Fruit fly (Drosophila melanogaster) whole organism, adult: ENCODE results near the gene PolA1.

ENCODE experiments used
- CG11617 ChIP-seq: fragments of 200-800 bp; sonication (Bioruptor generic); optimal IDR thresholded peaks from 2 replicates; lab custom pipeline; 2017; ENCODE audit warnings: mild to moderate bottlenecking, missing biosample characterization, missing genetic modification reagents, missing genetic modification characterization
- CG12768 ChIP-seq: fragments of 200-800 bp; sonication (Bioruptor generic); optimal IDR thresholded peaks from 2 replicates; lab custom pipeline; 2017; ENCODE audit warnings: missing biosample characterization, missing genetic modification characterization, mild to moderate bottlenecking, moderate library complexity, missing genetic modification reagents
- CG14711 ChIP-seq: fragments of 200-800 bp; sonication (Bioruptor generic); optimal IDR thresholded peaks from 2 replicates; lab custom pipeline; 2018; ENCODE audit warnings: missing biosample characterization, mild to moderate bottlenecking, missing genetic modification characterization, moderate library complexity
- CG1620 ChIP-seq: fragments of 200-800 bp; sonication (Bioruptor generic); optimal IDR thresholded peaks from 2 replicates; lab custom pipeline; 2016; ENCODE audit warnings: missing biosample characterization, missing genetic modification characterization
- CG33017 ChIP-seq: fragments of 200-800 bp; sonication (Bioruptor generic); optimal IDR thresholded peaks from 2 replicates; lab custom pipeline; 2018; ENCODE audit warnings: missing biosample characterization, mild to moderate bottlenecking, missing genetic modification characterization, moderate library complexity
- CG5204 ChIP-seq: fragments of 200-800 bp; sonication (Bioruptor generic); optimal IDR thresholded peaks from 2 replicates; lab custom pipeline; 2016; ENCODE audit warnings: missing biosample characterization, missing genetic modification characterization
- CG7045 ChIP-seq: fragments of 200-800 bp; sonication (Bioruptor generic); optimal IDR thresholded peaks from 2 replicates; lab custom pipeline; 2017; ENCODE audit warnings: missing biosample characterization, mild to moderate bottlenecking, missing genetic modification characterization
- CG7101 ChIP-seq: fragments of 200-800 bp; sonication (Bioruptor generic); optimal IDR thresholded peaks from 2 replicates; lab custom pipeline; 2018; ENCODE audit warnings: missing biosample characterization, mild to moderate bottlenecking, missing genetic modification characterization, moderate library complexity
- Clk ChIP-seq: fragments of 200-800 bp; sonication (Bioruptor generic); optimal IDR thresholded peaks from 2 replicates; lab custom pipeline; 2017; ENCODE audit warnings: missing biosample characterization, missing genetic modification characterization
- Crg-1 ChIP-seq: fragments of 200-800 bp; sonication (Bioruptor generic); optimal IDR thresholded peaks from 2 replicates; lab custom pipeline; 2016; ENCODE audit warnings: missing biosample characterization, missing genetic modification characterization
- Hr96 ChIP-seq: fragments of 200-800 bp; sonication (Bioruptor generic); optimal IDR thresholded peaks from 2 replicates; lab custom pipeline; 2016; ENCODE audit warnings: missing biosample characterization, missing genetic modification characterization
- Mnt ChIP-seq: fragments of 200-800 bp; sonication (Bioruptor generic); optimal IDR thresholded peaks from 2 replicates; lab custom pipeline; 2016; ENCODE audit warnings: missing biosample characterization, mild to moderate bottlenecking, missing genetic modification characterization
- bab1 ChIP-seq: fragments of 200-800 bp; sonication (Bioruptor generic); optimal IDR thresholded peaks from 3 replicates; lab custom pipeline; 2019; ENCODE audit warnings: missing biosample characterization, mild to moderate bottlenecking, missing genetic modification characterization, moderate library complexity
- cic ChIP-seq: fragments of 200-800 bp; sonication (Bioruptor generic); optimal IDR thresholded peaks from 2 replicates; lab custom pipeline; 2017; ENCODE audit warnings: missing biosample characterization, mild to moderate bottlenecking, missing genetic modification characterization, moderate library complexity
- cnc ChIP-seq, 2 experiments: fragments of >200 bp; optimal IDR thresholded peaks; 2 replicates each; lab custom pipeline; 2017
- kay ChIP-seq: fragments of 200-800 bp; sonication (Bioruptor generic); peaks from one replicate; lab custom pipeline; 2016; ENCODE audit warnings: missing biosample characterization, missing genetic modification characterization, borderline replicate concordance
- ovo ChIP-seq: fragments of 200-800 bp; sonication (Bioruptor generic); optimal IDR thresholded peaks from 2 replicates; lab custom pipeline; 2016; ENCODE audit warnings: missing biosample characterization, missing genetic modification characterization
- pad ChIP-seq: fragments of 200-800 bp; sonication (Bioruptor generic); optimal IDR thresholded peaks from 3 replicates; lab custom pipeline; 2017; ENCODE audit warnings: missing biosample characterization, missing genetic modification characterization, mild to moderate bottlenecking, moderate library complexity, missing genetic modification reagents
- tj ChIP-seq: fragments of 200-800 bp; sonication (Bioruptor generic); optimal IDR thresholded peaks from 3 replicates; lab custom pipeline; 2017; ENCODE audit warnings: missing biosample characterization, mild to moderate bottlenecking, missing genetic modification characterization, moderate library complexity
- toe ChIP-seq: fragments of 200-800 bp; sonication (Bioruptor generic); optimal IDR thresholded peaks from 2 replicates; lab custom pipeline; 2016; ENCODE audit warnings: missing biosample characterization, missing genetic modification characterization

The PolA1 gene

dm6 chr3R:21626103-21626897 lies 45.2 kb downstream of the PolA1 start:
- TF ChIP-seq kay (GFP tag; lab: Kevin White, UChicago) (no peak), CG7101 (tag; lab: Kevin White, UChicago) (peak; percentile 29), ovo (GFP tag; lab: Kevin White, UChicago) (no peak), CG14711 (no peak), CG11617 (GFP tag; lab: Kevin White, UChicago) (no peak), CG12768 (GFP tag; lab: Kevin White, UChicago) (peak; percentile 43), CG33017 (tag; lab: Kevin White, UChicago) (peak; percentile 30), Crg-1 (GFP tag; lab: Kevin White, UChicago) (peak; percentile 16), cic (GFP tag; lab: Kevin White, UChicago) (peak; percentile 4), tj (peak; percentile 37), bab1 (GFP tag; lab: Kevin White, UChicago) (peak; percentile 26)

- TF ChIP-seq CG7045 (GFP tag; lab: Kevin White, UChicago) (no peak), tj (peak; percentile 1)
Measured at dm6 chr3R:21624352-21624954, 47.1 kb downstream of the PolA1 start.

- no peak for TF ChIP-seq Clk (GFP tag; lab: Kevin White, UChicago)
- TF ChIP-seq CG5204 (GFP tag; lab: Kevin White, UChicago), result no peak
- TF ChIP-seq CG7101 (tag; lab: Kevin White, UChicago), result no peak
- TF ChIP-seq CG11617 (GFP tag; lab: Kevin White, UChicago), result no peak
Measured at dm6 chr3R:21621448-21621847, 50.1 kb downstream of the PolA1 start.

dm6 chr3R:21619745-21620144 lies 51.8 kb downstream of the PolA1 start:
- TF ChIP-seq kay (GFP tag; lab: Kevin White, UChicago) (peak; percentile 80), toe (no peak)

- TF ChIP-seq bab1 (GFP tag; lab: Kevin White, UChicago), result peak; percentile 70
- TF ChIP-seq ovo (GFP tag; lab: Kevin White, UChicago), result peak; percentile 89
- peak; percentile 57 for TF ChIP-seq CG14711
- peak; percentile 86 for TF ChIP-seq CG12768 (GFP tag; lab: Kevin White, UChicago)
- peak; percentile 93 for TF ChIP-seq Mnt (GFP tag; lab: Kevin White, UChicago)
- TF ChIP-seq Clk (GFP tag; lab: Kevin White, UChicago), result peak; percentile 61
- peak; percentile 73 for TF ChIP-seq CG5204 (GFP tag; lab: Kevin White, UChicago)
- peak; percentile 77 for TF ChIP-seq pad
- no peak for TF ChIP-seq cnc (optimal IDR thresholded peaks at IDR 0.05; lab: Kevin White, UChicago)
- peak; percentile 94 for TF ChIP-seq CG1620 (GFP tag; lab: Kevin White, UChicago)
- peak; percentile 52 for TF ChIP-seq CG33017 (tag; lab: Kevin White, UChicago)
- peak; percentile 53 for TF ChIP-seq CG11617 (GFP tag; lab: Kevin White, UChicago)
- peak; percentile 86 for TF ChIP-seq CG7101 (tag; lab: Kevin White, UChicago)
- peak; percentile 85 for TF ChIP-seq cic (GFP tag; lab: Kevin White, UChicago)
- TF ChIP-seq Hr96 (GFP tag; lab: Kevin White, UChicago), result peak; percentile 90
- TF ChIP-seq Crg-1 (GFP tag; lab: Kevin White, UChicago), result peak; percentile 95
- TF ChIP-seq kay (GFP tag; lab: Kevin White, UChicago), result no peak
- peak; percentile 44 for TF ChIP-seq tj
- peak; percentile 82 for TF ChIP-seq toe
- peak; percentile 75 for TF ChIP-seq CG7045 (GFP tag; lab: Kevin White, UChicago)
Measured at dm6 chr3R:21619117-21619650, 52.4 kb downstream of the PolA1 start, which contains the start of gene InR. TSS of gene InR (minus strand) at chr3R:21619321.

dm6 chr3R:21618299-21619116 lies 53.0 kb downstream of the PolA1 start:
- TF ChIP-seq CG33017 (tag; lab: Kevin White, UChicago) (no peak), pad (peak; percentile 14), tj (peak; percentile 67), cic (GFP tag; lab: Kevin White, UChicago) (peak; percentile 94)
